Fruit fly (Drosophila melanogaster) whole organism, pupa: ENCODE results near the gene Unr.

Experiments
- CG10348 ChIP-seq: fragments of 200-800 bp; sonication (Bioruptor generic); IDR thresholded peaks from 2 replicates; pipeline ENCODE4 v1.3.6; 2022; ENCODE audit warnings: missing biosample characterization, missing genetic modification characterization
- CG12605 ChIP-seq: fragments of 200-800 bp; sonication (Bioruptor generic); IDR thresholded peaks from 2 replicates; pipeline ENCODE4 v1.3.6; 2022; ENCODE audit warnings: missing biosample characterization, missing genetic modification characterization
- CG13204 ChIP-seq: fragments of 200-800 bp; sonication (Bioruptor generic); optimal IDR thresholded peaks from 2 replicates; lab custom pipeline; 2018; ENCODE audit warnings: missing biosample characterization, mild to moderate bottlenecking, missing genetic modification characterization, moderate library complexity
- CG14655 ChIP-seq: fragments of 200-800 bp; sonication (Bioruptor generic); optimal IDR thresholded peaks from 3 replicates; lab custom pipeline; 2017; ENCODE audit warnings: mild to moderate bottlenecking, missing biosample characterization, missing genetic modification reagents, missing genetic modification characterization
- CG15710 ChIP-seq: fragments of 200-800 bp; sonication (Bioruptor generic); optimal IDR thresholded peaks from 2 replicates; lab custom pipeline; 2018; ENCODE audit warnings: missing biosample characterization, mild to moderate bottlenecking, missing genetic modification characterization, moderate library complexity
- CG17806 ChIP-seq: fragments of 200-800 bp; sonication (Bioruptor generic); optimal IDR thresholded peaks from 2 replicates; lab custom pipeline; 2018; ENCODE audit warnings: missing biosample characterization, mild to moderate bottlenecking, missing genetic modification characterization, moderate library complexity
- CG32121 ChIP-seq: fragments of 200-800 bp; sonication (Bioruptor generic); IDR thresholded peaks from 2 replicates; pipeline ENCODE4 v1.3.6; 2022; ENCODE audit warnings: missing biosample characterization, missing genetic modification characterization
- CG34367 ChIP-seq: fragments of 200-800 bp; sonication (Bioruptor generic); optimal IDR thresholded peaks from 2 replicates; lab custom pipeline; 2018; ENCODE audit warnings: missing biosample characterization, mild to moderate bottlenecking, missing genetic modification characterization
- CG4496 ChIP-seq: fragments of 200-800 bp; sonication (Bioruptor generic); IDR thresholded peaks from 3 replicates; pipeline ENCODE4 v1.3.6; 2022; ENCODE audit warnings: missing biosample characterization, missing genetic modification characterization
- CG8159 ChIP-seq: fragments of 200-800 bp; sonication (Bioruptor generic); optimal IDR thresholded peaks from 3 replicates; lab custom pipeline; 2018; ENCODE audit warnings: missing biosample characterization, mild to moderate bottlenecking, missing genetic modification characterization, moderate library complexity
- CG8301 ChIP-seq: fragments of 200-800 bp; sonication (Bioruptor generic); optimal IDR thresholded peaks from 2 replicates; lab custom pipeline; 2018; ENCODE audit warnings: missing biosample characterization, mild to moderate bottlenecking, missing genetic modification characterization
- CG9948 ChIP-seq: fragments of 200-800 bp; sonication (Bioruptor generic); optimal IDR thresholded peaks from 2 replicates; lab custom pipeline; 2018; ENCODE audit warnings: missing biosample characterization, mild to moderate bottlenecking, missing genetic modification characterization, moderate library complexity
- D1 ChIP-seq: fragments of 200-800 bp; sonication (Bioruptor generic); optimal IDR thresholded peaks from 2 replicates; lab custom pipeline; 2018; ENCODE audit warnings: missing biosample characterization, mild to moderate bottlenecking, missing genetic modification characterization, moderate library complexity
- EcR ChIP-seq: fragments of 200-800 bp; sonication (Bioruptor generic); optimal IDR thresholded peaks from 3 replicates; lab custom pipeline; 2019; ENCODE audit warnings: missing biosample characterization, missing genetic modification characterization, mild to moderate bottlenecking, moderate library complexity, missing genetic modification reagents
- Ets98B ChIP-seq: fragments of 200-800 bp; sonication (Bioruptor generic); IDR thresholded peaks from 2 replicates; pipeline ENCODE4 v1.3.6; 2022; ENCODE audit warnings: missing biosample characterization, missing genetic modification characterization
- Pif1A ChIP-seq: fragments of 200-800 bp; sonication (Bioruptor generic); optimal IDR thresholded peaks from 3 replicates; lab custom pipeline; 2016; ENCODE audit warnings: missing biosample characterization, missing genetic modification characterization
- Pif1B ChIP-seq: fragments of 200-800 bp; sonication (Bioruptor generic); optimal IDR thresholded peaks from 3 replicates; lab custom pipeline; 2016; ENCODE audit warnings: missing biosample characterization, missing genetic modification characterization
- Snoo ChIP-seq: fragments of 200-800 bp; sonication (Bioruptor generic); optimal IDR thresholded peaks from 3 replicates; lab custom pipeline; 2017; ENCODE audit warnings: missing biosample characterization, mild to moderate bottlenecking, missing genetic modification characterization, inconsistent platforms
- fd96Ca ChIP-seq: fragments of 200-800 bp; sonication (Bioruptor generic); IDR thresholded peaks from 3 replicates; pipeline ENCODE4 v1.3.6; 2022; ENCODE audit warnings: missing biosample characterization, missing genetic modification characterization
- gl ChIP-seq: fragments of 200-800 bp; sonication (Bioruptor generic); optimal IDR thresholded peaks from 2 replicates; lab custom pipeline; 2018; ENCODE audit warnings: missing biosample characterization, mild to moderate bottlenecking, missing genetic modification characterization
- rn ChIP-seq: fragments of 200-800 bp; sonication (Bioruptor generic); IDR thresholded peaks from 2 replicates; pipeline ENCODE4 v1.3.6; 2022; ENCODE audit warnings: missing biosample characterization, missing genetic modification characterization

Unr gene

DNA sequence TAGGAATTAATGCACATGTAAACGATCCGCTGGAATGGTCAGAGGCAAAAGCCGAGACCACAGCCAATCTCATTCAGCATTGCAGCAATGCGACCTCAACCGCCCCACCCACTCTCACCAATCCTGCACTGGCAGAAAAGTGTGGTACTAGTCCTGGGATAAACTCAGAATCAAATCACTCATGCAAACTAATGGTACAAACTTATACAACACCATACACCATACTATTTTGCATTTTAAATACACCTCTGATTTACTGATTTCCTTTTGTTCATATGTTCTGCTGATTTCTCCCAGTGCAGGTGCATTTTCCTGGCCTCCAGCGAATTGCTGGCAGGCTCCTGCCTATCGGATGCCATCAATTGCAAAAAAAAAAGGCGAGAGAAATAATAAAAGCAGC is 23.2 kb downstream of the Unr start:
- no peak for TF ChIP-seq D1 (tag; lab: Kevin White, UChicago)
- peak; percentile 38 for TF ChIP-seq Snoo
- TF ChIP-seq CG15710 (tag; lab: Kevin White, UChicago): peak; percentile 67
- no peak for TF ChIP-seq CG13204 (GFP tag; lab: Kevin White, UChicago)
- peak; percentile 96 for TF ChIP-seq fd96Ca (GFP tag; lab: Robert Waterston, UW)
- peak; percentile 86 for TF ChIP-seq CG12605
- TF ChIP-seq rn (GFP tag; lab: Robert Waterston, UW): peak; percentile 84
- TF ChIP-seq CG32121 (GFP tag; lab: Robert Waterston, UW): peak; percentile 94
- TF ChIP-seq EcR (GFP tag; lab: Kevin White, UChicago): no peak
- peak; percentile 92 for TF ChIP-seq CG8301 (tag; lab: Kevin White, UChicago)
- TF ChIP-seq CG14655 (GFP tag; lab: Kevin White, UChicago): peak; percentile 92
- TF ChIP-seq Pif1A (GFP tag; lab: Kevin White, UChicago): peak; percentile 88
- TF ChIP-seq CG8159 (tag; lab: Kevin White, UChicago): peak; percentile 71
- peak; percentile 96 for TF ChIP-seq CG4496 (GFP tag; lab: Robert Waterston, UW)
- peak; percentile 94 for TF ChIP-seq Ets98B (GFP tag; lab: Robert Waterston, UW)
- peak; percentile 33; the same call in 1 of the 2 replicates for TF ChIP-seq CG10348 (GFP tag; lab: Robert Waterston, UW)
- peak; percentile 74 for TF ChIP-seq CG9948 (tag; lab: Kevin White, UChicago)
- peak; percentile 69 for TF ChIP-seq CG34367 (tag; lab: Kevin White, UChicago)
- peak; percentile 74 for TF ChIP-seq Pif1B (GFP tag; lab: Kevin White, UChicago)
- peak; percentile 35 for TF ChIP-seq gl
- peak; percentile 76 for TF ChIP-seq CG17806 (tag; lab: Kevin White, UChicago)

DNA sequence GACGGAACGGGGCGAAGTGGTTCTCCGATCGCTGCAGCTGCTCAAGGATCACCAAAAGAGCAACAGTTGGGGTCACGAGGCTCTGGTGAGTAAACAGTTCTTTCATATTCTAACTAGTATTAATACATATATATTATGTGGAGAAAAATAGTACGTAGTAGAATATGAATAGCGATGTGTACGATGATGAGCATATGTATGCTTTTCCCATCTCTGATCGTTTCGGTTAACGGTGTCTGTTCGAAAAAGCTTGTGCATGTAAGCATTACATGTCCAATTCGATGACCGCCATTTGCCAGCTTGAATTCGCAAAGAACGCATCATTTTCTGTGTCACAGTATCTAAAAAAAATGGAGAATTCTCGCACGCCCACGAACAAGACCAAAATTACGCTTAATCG is 29.5 kb downstream of the Unr start, which contains the start of the genes Oseg1 and mtrm:
Gene Oseg1, minus strand, starts transcription at position 101 of the 400 bp plus-strand sequence.
Gene mtrm, plus strand, starts transcription at position 288 of the 400 bp plus-strand sequence.
- TF ChIP-seq CG14655 (GFP tag; lab: Kevin White, UChicago) (no peak), rn (GFP tag; lab: Robert Waterston, UW) (no peak), fd96Ca (GFP tag; lab: Robert Waterston, UW) (no peak), Pif1A (GFP tag; lab: Kevin White, UChicago) (no peak), CG12605 (no peak), Snoo (no peak), CG8159 (tag; lab: Kevin White, UChicago) (no peak), D1 (tag; lab: Kevin White, UChicago) (no peak), CG34367 (tag; lab: Kevin White, UChicago) (no peak), CG15710 (tag; lab: Kevin White, UChicago) (no peak), Pif1B (GFP tag; lab: Kevin White, UChicago) (no peak), CG4496 (GFP tag; lab: Robert Waterston, UW) (no peak), CG17806 (tag; lab: Kevin White, UChicago) (no peak), gl (no peak), CG13204 (GFP tag; lab: Kevin White, UChicago) (no peak), CG9948 (tag; lab: Kevin White, UChicago) (no peak), CG10348 (GFP tag; lab: Robert Waterston, UW) (no peak), CG8301 (tag; lab: Kevin White, UChicago) (no peak), Ets98B (GFP tag; lab: Robert Waterston, UW) (no peak), CG32121 (GFP tag; lab: Robert Waterston, UW) (no peak)

DNA sequence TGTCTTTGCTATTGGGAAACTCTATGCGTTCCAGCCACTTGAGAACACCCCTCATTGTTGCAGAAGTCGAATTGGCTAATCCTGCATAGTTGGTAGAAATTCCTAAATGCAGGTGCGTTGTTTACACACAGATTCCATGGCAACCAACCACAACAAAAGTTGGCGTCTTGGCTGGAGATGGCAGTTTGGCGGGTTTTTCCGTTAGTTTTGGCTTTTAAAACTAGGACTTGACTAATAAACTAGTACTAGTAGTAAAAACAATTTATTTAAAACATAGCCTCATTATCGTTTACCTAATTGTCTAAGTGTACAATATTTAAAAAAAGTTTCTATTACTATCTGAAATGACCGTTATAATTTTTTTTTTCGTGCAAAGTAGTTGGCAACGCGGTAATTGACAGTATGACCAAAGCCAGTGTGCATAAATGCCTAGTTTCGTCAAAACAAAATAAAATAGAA is 30.7 kb downstream of the Unr start, which contains the start of gene Exo70:
Gene Exo70, plus strand, starts transcription at position 413 of the 459 bp plus-strand sequence.
- TF ChIP-seq CG15710 (tag; lab: Kevin White, UChicago) (peak; percentile 31), D1 (tag; lab: Kevin White, UChicago) (no peak), CG34367 (tag; lab: Kevin White, UChicago) (peak; percentile 32), rn (GFP tag; lab: Robert Waterston, UW) (0 out of 2 replicates have a peak, but pooled peaks have one; percentile 10), CG12605 (no peak), CG8159 (tag; lab: Kevin White, UChicago) (no peak), CG10348 (GFP tag; lab: Robert Waterston, UW) (no peak), CG14655 (GFP tag; lab: Kevin White, UChicago) (no peak), CG32121 (GFP tag; lab: Robert Waterston, UW) (no peak)

DNA sequence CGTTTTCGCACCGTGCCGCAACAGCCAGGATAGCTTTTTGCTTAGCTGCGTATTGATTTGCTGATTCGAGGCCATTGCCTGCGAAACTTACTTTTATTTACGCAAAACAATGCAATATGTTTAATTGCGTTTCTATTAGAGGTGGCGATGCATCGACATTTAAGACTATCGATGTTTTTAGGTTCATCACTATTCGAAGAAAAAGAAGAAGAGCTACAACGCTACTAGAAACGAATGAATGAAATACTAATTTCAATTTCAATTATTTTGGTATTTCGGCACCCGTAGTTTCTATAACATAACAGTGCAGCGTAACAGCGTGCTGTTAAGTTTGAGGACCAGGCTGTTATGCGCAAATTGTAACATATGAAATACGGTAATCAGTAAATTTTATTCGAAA is 37.1 kb downstream of the Unr start, which contains the start of the genes Tpt, mkg-p and CG13667:
Gene Tpt, minus strand, starts transcription at position 155 of the 400 bp plus-strand sequence.
Gene mkg-p, minus strand, starts transcription at position 155 of the 400 bp plus-strand sequence.
Gene CG13667, plus strand, starts transcription at position 332 of the 400 bp plus-strand sequence.
- TF ChIP-seq CG4496 (GFP tag; lab: Robert Waterston, UW) (peak; percentile 27; the same call in 1 of the 3 replicates), CG14655 (GFP tag; lab: Kevin White, UChicago) (no peak)

DNA sequence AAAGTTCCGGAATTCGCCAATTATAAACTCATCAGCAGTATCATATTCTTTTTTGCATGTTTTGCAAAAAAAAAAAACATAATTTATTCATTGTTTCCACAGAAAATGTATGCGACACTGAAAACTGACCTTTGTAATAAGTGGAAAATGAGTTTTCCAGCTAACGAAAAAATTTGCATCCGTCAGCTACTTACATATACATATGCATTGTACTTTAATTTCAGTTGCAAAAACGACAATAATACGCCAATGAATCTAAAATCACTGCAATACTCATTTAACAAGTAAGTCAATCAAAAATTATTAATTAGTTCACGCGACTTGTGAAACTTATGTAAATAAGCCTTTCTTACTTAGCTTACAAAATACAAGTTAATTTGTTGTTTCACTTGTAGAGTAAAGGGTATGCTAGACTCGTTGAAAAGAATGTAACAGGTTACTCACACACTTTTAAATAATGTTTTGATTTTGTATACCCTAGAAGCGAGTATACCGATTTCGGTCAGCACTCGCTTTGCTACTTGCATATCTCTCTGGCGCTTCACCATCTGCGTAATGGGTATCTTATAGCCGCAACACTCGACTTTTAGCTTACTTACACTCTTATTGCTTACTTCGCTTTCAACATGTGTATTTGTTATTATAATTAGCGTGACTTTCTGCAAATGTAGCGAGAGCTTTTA is 43.3 kb downstream of the Unr start:
- TF ChIP-seq Snoo: peak; percentile 81
- TF ChIP-seq CG32121 (GFP tag; lab: Robert Waterston, UW): peak; percentile 86
- TF ChIP-seq CG14655 (GFP tag; lab: Kevin White, UChicago): no peak
- TF ChIP-seq CG8301 (tag; lab: Kevin White, UChicago): no peak
- TF ChIP-seq CG17806 (tag; lab: Kevin White, UChicago): peak; percentile 77
- peak; percentile 86 for TF ChIP-seq fd96Ca (GFP tag; lab: Robert Waterston, UW)
- no peak for TF ChIP-seq EcR (GFP tag; lab: Kevin White, UChicago)
- TF ChIP-seq rn (GFP tag; lab: Robert Waterston, UW): peak; percentile 63; the same call in 1 of the 2 replicates
- no peak for TF ChIP-seq D1 (tag; lab: Kevin White, UChicago)
- TF ChIP-seq Pif1A (GFP tag; lab: Kevin White, UChicago): no peak
- TF ChIP-seq CG9948 (tag; lab: Kevin White, UChicago): peak; percentile 66
- TF ChIP-seq Ets98B (GFP tag; lab: Robert Waterston, UW): peak; percentile 84
- peak; percentile 72 for TF ChIP-seq CG34367 (tag; lab: Kevin White, UChicago)
- TF ChIP-seq CG4496 (GFP tag; lab: Robert Waterston, UW): peak; percentile 86
- no peak for TF ChIP-seq Pif1B (GFP tag; lab: Kevin White, UChicago)
- TF ChIP-seq gl: peak; percentile 75
- peak; percentile 84 for TF ChIP-seq CG15710 (tag; lab: Kevin White, UChicago)
- no peak for TF ChIP-seq CG8159 (tag; lab: Kevin White, UChicago)
- TF ChIP-seq CG12605: peak; percentile 65
- TF ChIP-seq CG10348 (GFP tag; lab: Robert Waterston, UW): no peak
- no peak for TF ChIP-seq CG13204 (GFP tag; lab: Kevin White, UChicago)
